Worm (Caenorhabditis elegans) whole organism, young adult: ENCODE measurements around the gene C37C3.18.

Source experiments
- F49E8.2 ChIP-seq: sonication (generic microtip); optimal IDR thresholded peaks from 3 replicates; lab custom pipeline; 2017; ENCODE audit warnings: missing genetic modification characterization, mild to moderate bottlenecking, missing compliant biosample characterization, antibody characterized with exemption, moderate library complexity; ENCODE audit not compliant: insufficient read depth
- F52B5.7 ChIP-seq: sonication (generic microtip); optimal IDR thresholded peaks from 2 replicates; lab custom pipeline; 2016; ENCODE audit warnings: mild to moderate bottlenecking, missing genetic modification characterization, missing compliant biosample characterization
- F55B11.4 ChIP-seq: sonication (generic microtip); optimal IDR thresholded peaks from 2 replicates; lab custom pipeline; 2016; ENCODE audit warnings: missing compliant biosample characterization, missing genetic modification characterization, borderline replicate concordance; ENCODE audit not compliant: insufficient read depth
- ccch-3 ChIP-seq: fragments of 200-800 bp; sonication (Bioruptor generic); optimal IDR thresholded peaks from 2 replicates; lab custom pipeline; 2018; ENCODE audit warnings: mild to moderate bottlenecking, missing genetic modification characterization, missing compliant biosample characterization
- die-1 ChIP-seq: sonication (generic microtip); optimal IDR thresholded peaks from 2 replicates; lab custom pipeline; 2016; ENCODE audit warnings: missing genotype, mild to moderate bottlenecking, missing genetic modification characterization, missing compliant biosample characterization
- efl-1 ChIP-seq: fragments of 150-350 bp; optimal IDR thresholded peaks from 2 replicates; lab custom pipeline; 2014; ENCODE audit warnings: missing biosample characterization, missing genetic modification reagents, missing genetic modification characterization
- egl-18 ChIP-seq: fragments of 200-800 bp; sonication (Bioruptor generic); IDR thresholded peaks from 2 replicates; pipeline ENCODE4 v1.3.6; 2022; ENCODE audit warnings: missing genetic modification reagents, missing genetic modification characterization, missing compliant biosample characterization
- nhr-27 ChIP-seq: fragments of 200-800 bp; sonication (Bioruptor generic); optimal IDR thresholded peaks from 2 replicates; lab custom pipeline; 2018; ENCODE audit warnings: mild to moderate bottlenecking, missing genetic modification characterization, moderate library complexity, missing compliant biosample characterization
- snpc-4 ChIP-seq, 5 experiments: fragments of 150-350 bp in 1 of 5; sonication (generic microtip) in 4 of 5; optimal IDR thresholded peaks; 2 replicates each; lab custom pipeline; 2014 to 2018; ENCODE audit warnings: missing genetic modification characterization in 5 of 5, missing biosample characterization in 3 of 5, antibody characterized with exemption in 2 of 5, mild to moderate bottlenecking in 2 of 5, missing compliant biosample characterization in 2 of 5, missing genotype in 2 of 5, moderate library complexity in 2 of 5, missing genetic modification reagents in 1 of 5
- unc-130 ChIP-seq: sonication (generic microtip); optimal IDR thresholded peaks from 2 replicates; lab custom pipeline; 2016; ENCODE audit warnings: missing genetic modification reagents, missing genetic modification characterization, missing compliant biosample characterization
- ztf-25 ChIP-seq: fragments of 200-800 bp; sonication (Bioruptor generic); IDR thresholded peaks from 2 replicates; pipeline ENCODE4 v1.3.6; 2022; ENCODE audit warnings: missing genetic modification reagents, missing genetic modification characterization, missing compliant biosample characterization

DNA sequence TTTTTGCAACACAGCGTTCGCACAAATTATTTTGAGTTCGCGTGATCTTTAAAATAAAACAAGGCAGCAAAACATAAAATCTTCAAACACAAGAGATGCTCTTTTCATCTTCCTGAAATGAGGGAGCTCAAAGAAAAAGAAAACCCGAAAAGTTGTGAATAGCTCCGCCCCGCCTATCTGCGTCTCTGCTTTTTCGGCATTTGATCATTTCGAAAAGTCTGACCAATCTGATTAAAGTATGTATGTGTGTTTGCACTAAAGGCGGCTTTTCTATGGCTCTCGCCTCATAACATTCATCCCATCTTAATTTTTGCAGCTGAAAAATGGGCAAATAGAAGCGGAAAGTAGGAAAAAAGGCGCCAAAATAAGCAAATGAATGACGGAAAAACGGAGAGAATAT lies 35.2 kb upstream of the C37C3.18 start:
- TF ChIP-seq F49E8.2 (tag; lab: Kevin White, UChicago) (no peak), F55B11.4 (tag; lab: Kevin White, UChicago) (no peak), F52B5.7 (tag; lab: Kevin White, UChicago) (no peak), snpc-4 (GFP tag; optimal IDR thresholded peaks at IDR 0.05; lab: Kevin White, UChicago) (no peak), snpc-4 (tag; optimal IDR thresholded peaks at IDR 0.05; lab: Kevin White, UChicago) (no peak), unc-130 (no peak), ztf-25 (no peak), die-1 (tag; lab: Kevin White, UChicago) (no peak), nhr-27 (no peak), efl-1 (GFP tag; lab: Kevin White, UChicago) (no peak), ccch-3 (no peak), egl-18 (GFP tag; lab: Robert Waterston, UW) (no peak)
